Fruit fly (Drosophila melanogaster) whole organism, embryonic: ENCODE measurements around the gene Cpr65Au.

ENCODE experiments used
- Atf-2 ChIP-seq: fragments of 200-800 bp; sonication (Bioruptor generic); optimal IDR thresholded peaks from 2 replicates; lab custom pipeline; 2016; ENCODE audit warnings: missing biosample characterization, missing genetic modification characterization
- Bteb2 ChIP-seq: fragments of 200-800 bp; sonication (Bioruptor generic); optimal IDR thresholded peaks from 2 replicates; lab custom pipeline; 2016; ENCODE audit warnings: missing biosample characterization, missing genetic modification characterization
- CG10147 ChIP-seq: fragments of 200-800 bp; sonication (Bioruptor generic); optimal IDR thresholded peaks from 2 replicates; lab custom pipeline; 2019; ENCODE audit warnings: missing biosample characterization, mild to moderate bottlenecking, missing genetic modification characterization, moderate library complexity
- CG12659 ChIP-seq: fragments of 200-800 bp; sonication (Bioruptor generic); optimal IDR thresholded peaks from 3 replicates; lab custom pipeline; 2017; ENCODE audit warnings: mild to moderate bottlenecking, missing biosample characterization, missing genetic modification reagents, missing genetic modification characterization
- CG1603 ChIP-seq: fragments of 200-800 bp; sonication (Bioruptor generic); optimal IDR thresholded peaks from 2 replicates; lab custom pipeline; 2019; ENCODE audit warnings: missing biosample characterization, mild to moderate bottlenecking, missing genetic modification characterization, moderate library complexity
- CG17829 ChIP-seq: fragments of 200-800 bp; optimal IDR thresholded peaks from 2 replicates; lab custom pipeline; 2019; ENCODE audit warnings: missing biosample characterization, mild to moderate bottlenecking, missing genetic modification characterization, moderate library complexity
- CG3281 ChIP-seq: fragments of 200-800 bp; sonication (Bioruptor generic); optimal IDR thresholded peaks from 3 replicates; lab custom pipeline; 2017; ENCODE audit warnings: missing biosample characterization, mild to moderate bottlenecking, missing genetic modification characterization
- CG4424 ChIP-seq: fragments of 200-800 bp; sonication (Bioruptor generic); optimal IDR thresholded peaks from 3 replicates; lab custom pipeline; 2016; ENCODE audit warnings: missing biosample characterization, missing genetic modification characterization
- CG5180 ChIP-seq: fragments of 200-800 bp; sonication (Bioruptor generic); optimal IDR thresholded peaks from 3 replicates; lab custom pipeline; 2017; ENCODE audit warnings: missing biosample characterization, missing genetic modification characterization, mild to moderate bottlenecking, moderate library complexity, missing genetic modification reagents
- CG6654 ChIP-seq: fragments of 200-800 bp; sonication (Bioruptor generic); optimal IDR thresholded peaks from 2 replicates; lab custom pipeline; 2017; ENCODE audit warnings: missing biosample characterization, mild to moderate bottlenecking, missing genetic modification characterization
- CG6689 ChIP-seq: fragments of 200-800 bp; sonication (Bioruptor generic); IDR thresholded peaks from 2 replicates; pipeline ENCODE4 v1.3.6; 2022; ENCODE audit warnings: missing biosample characterization, missing genetic modification characterization
- CG6813 ChIP-seq: fragments of 200-800 bp; sonication (Bioruptor generic); optimal IDR thresholded peaks from 2 replicates; lab custom pipeline; 2017; ENCODE audit warnings: missing biosample characterization, missing genetic modification characterization, mild to moderate bottlenecking, moderate library complexity, missing genetic modification reagents
- CG9215 ChIP-seq: fragments of 200-800 bp; sonication (Bioruptor generic); IDR thresholded peaks from 2 replicates; pipeline ENCODE4 v1.3.6; 2022; ENCODE audit warnings: missing biosample characterization, missing genetic modification characterization
- CG9437 ChIP-seq: fragments of 200-800 bp; sonication (Bioruptor generic); optimal IDR thresholded peaks from 2 replicates; lab custom pipeline; 2018; ENCODE audit warnings: missing biosample characterization, mild to moderate bottlenecking, missing genetic modification characterization
- CG9609 ChIP-seq: fragments of 200-800 bp; sonication (Bioruptor generic); optimal IDR thresholded peaks from 3 replicates; lab custom pipeline; 2016; ENCODE audit warnings: missing biosample characterization, missing genetic modification characterization
- Camta ChIP-seq: fragments of 200-800 bp; sonication (Bioruptor generic); optimal IDR thresholded peaks from 2 replicates; lab custom pipeline; 2016; ENCODE audit warnings: missing biosample characterization, missing genetic modification characterization
- CkIIα-i1 ChIP-seq: fragments of 200-800 bp; sonication (Bioruptor generic); IDR thresholded peaks from 2 replicates; pipeline ENCODE4 v1.3.6; 2022; ENCODE audit warnings: missing biosample characterization, missing genetic modification characterization
- D19A ChIP-seq: fragments of 200-800 bp; optimal IDR thresholded peaks from 3 replicates; lab custom pipeline; 2019; ENCODE audit warnings: missing biosample characterization, mild to moderate bottlenecking, missing genetic modification characterization, moderate library complexity
- Hmr ChIP-seq: fragments of 200-800 bp; sonication (Bioruptor generic); optimal IDR thresholded peaks from 3 replicates; lab custom pipeline; 2017; ENCODE audit warnings: mild to moderate bottlenecking, missing biosample characterization, missing genetic modification reagents, missing genetic modification characterization
- Hr39 ChIP-seq: fragments of >200 bp; optimal IDR thresholded peaks from 2 replicates; lab custom pipeline; 2017
- Lpt ChIP-seq: fragments of >200 bp; optimal IDR thresholded peaks from 2 replicates; lab custom pipeline; 2018; ENCODE audit warnings: missing biosample characterization, missing genetic modification characterization
- MTF-1 ChIP-seq: fragments of 200-800 bp; sonication (Bioruptor generic); optimal IDR thresholded peaks from 2 replicates; lab custom pipeline; 2018; ENCODE audit warnings: missing biosample characterization, mild to moderate bottlenecking, missing genetic modification characterization, borderline replicate concordance
- NFAT ChIP-seq: fragments of 200-800 bp; sonication (Bioruptor generic); IDR thresholded peaks from 2 replicates; pipeline ENCODE4 v1.3.6; 2022; ENCODE audit warnings: missing biosample characterization, missing genetic modification characterization
- Rfx ChIP-seq: fragments of 200-800 bp; sonication (Bioruptor generic); IDR thresholded peaks from 2 replicates; pipeline ENCODE4 v1.3.6; 2022; ENCODE audit warnings: missing biosample characterization, missing genetic modification characterization
- ab ChIP-seq: fragments of 200-800 bp; sonication (Bioruptor generic); optimal IDR thresholded peaks from 2 replicates; lab custom pipeline; 2016; ENCODE audit warnings: missing biosample characterization, missing genetic modification characterization
- btn ChIP-seq: fragments of 200-800 bp; sonication (Bioruptor generic); optimal IDR thresholded peaks from 2 replicates; lab custom pipeline; 2016; ENCODE audit warnings: missing biosample characterization, missing genetic modification characterization
- cad ChIP-seq: fragments of >200 bp; optimal IDR thresholded peaks from 2 replicates; lab custom pipeline; 2017; ENCODE audit warnings: missing biosample characterization, missing genetic modification characterization
- cato ChIP-seq: fragments of 200-800 bp; sonication (Bioruptor generic); optimal IDR thresholded peaks from 2 replicates; lab custom pipeline; 2016; ENCODE audit warnings: missing biosample characterization, missing genetic modification characterization, borderline replicate concordance
- dpn ChIP-seq, 2 experiments: fragments of 200-800 bp; sonication (Bioruptor generic); optimal IDR thresholded peaks; 3 replicates each; lab custom pipeline; 2016; ENCODE audit warnings: missing biosample characterization in 2 of 2, missing genetic modification characterization in 2 of 2
- ems ChIP-seq: fragments of 200-800 bp; sonication (Bioruptor generic); optimal IDR thresholded peaks from 3 replicates; lab custom pipeline; 2016; ENCODE audit warnings: missing biosample characterization, missing genetic modification characterization
- ewg ChIP-seq: fragments of 200-800 bp; sonication (Bioruptor generic); optimal IDR thresholded peaks from 3 replicates; lab custom pipeline; 2017; ENCODE audit warnings: mild to moderate bottlenecking, missing biosample characterization, missing genetic modification reagents, missing genetic modification characterization
- fd96Cb ChIP-seq: fragments of 200-800 bp; sonication (Bioruptor generic); optimal IDR thresholded peaks from 2 replicates; lab custom pipeline; 2018; ENCODE audit warnings: missing biosample characterization, mild to moderate bottlenecking, missing genetic modification characterization, moderate library complexity
- fu2 ChIP-seq: fragments of 200-800 bp; sonication (Bioruptor generic); optimal IDR thresholded peaks from 2 replicates; lab custom pipeline; 2016; ENCODE audit warnings: missing biosample characterization, missing genetic modification characterization
- gce ChIP-seq: fragments of 200-800 bp; sonication (Bioruptor generic); IDR thresholded peaks from 3 replicates; pipeline ENCODE4 v1.3.6; 2022; ENCODE audit warnings: missing biosample characterization, missing genetic modification characterization
- gcm ChIP-seq: fragments of 200-800 bp; sonication (Bioruptor generic); optimal IDR thresholded peaks from 2 replicates; lab custom pipeline; 2019; ENCODE audit warnings: missing biosample characterization, mild to moderate bottlenecking, missing genetic modification characterization, moderate library complexity
- grau ChIP-seq: fragments of 200-800 bp; optimal IDR thresholded peaks from 3 replicates; lab custom pipeline; 2019; ENCODE audit warnings: missing biosample characterization, mild to moderate bottlenecking, missing genetic modification characterization, moderate library complexity
- hkb ChIP-seq, 2 experiments: fragments of 200-800 bp in 1 of 2; fragments of >200 bp in 1 of 2; sonication (Bioruptor generic) in 1 of 2; IDR thresholded peaks in 1 of 2; optimal IDR thresholded peaks in 1 of 2; 2 replicates each; pipeline versions ENCODE4 v1.3.6 to Lab custom; 2017 to 2022; ENCODE audit warnings: missing biosample characterization in 1 of 2, missing genetic modification characterization in 1 of 2
- inv ChIP-seq: fragments of 200-800 bp; sonication (Bioruptor generic); IDR thresholded peaks from 2 replicates; pipeline ENCODE4 v1.3.6; 2022; ENCODE audit warnings: missing biosample characterization, missing genetic modification characterization; ENCODE audit not compliant: partially characterized antibody
- kah ChIP-seq: fragments of 200-800 bp; sonication (Bioruptor generic); optimal IDR thresholded peaks from 2 replicates; lab custom pipeline; 2018; ENCODE audit warnings: missing biosample characterization, mild to moderate bottlenecking, missing genetic modification characterization
- klu ChIP-seq: fragments of 200-800 bp; sonication (Bioruptor generic); IDR thresholded peaks from 2 replicates; pipeline ENCODE4 v1.3.6; 2022; ENCODE audit warnings: missing biosample characterization, missing genetic modification characterization
- knrl ChIP-seq: fragments of 200-800 bp; sonication (Bioruptor generic); IDR thresholded peaks from 3 replicates; pipeline ENCODE4 v1.3.6; 2022; ENCODE audit warnings: missing biosample characterization, missing genetic modification characterization; ENCODE audit not compliant: partially characterized antibody
- luna ChIP-seq: fragments of 200-800 bp; sonication (Bioruptor generic); optimal IDR thresholded peaks from 2 replicates; lab custom pipeline; 2016; ENCODE audit warnings: missing biosample characterization, missing genetic modification characterization
- nau ChIP-seq: fragments of 200-800 bp; sonication (Bioruptor generic); optimal IDR thresholded peaks from 3 replicates; lab custom pipeline; 2017; ENCODE audit warnings: missing biosample characterization, mild to moderate bottlenecking, missing genetic modification characterization, missing genetic modification reagents
- p53 ChIP-seq: fragments of 200-800 bp; sonication (Bioruptor generic); optimal IDR thresholded peaks from 2 replicates; lab custom pipeline; 2016; ENCODE audit warnings: missing biosample characterization, missing genetic modification characterization
- phol ChIP-seq: fragments of 200-800 bp; sonication (Bioruptor generic); optimal IDR thresholded peaks from 3 replicates; lab custom pipeline; 2018; ENCODE audit warnings: missing biosample characterization, mild to moderate bottlenecking, missing genetic modification characterization, moderate library complexity
- sens ChIP-seq: fragments of 200-800 bp; sonication (Bioruptor generic); peaks from one replicate; lab custom pipeline; 2016; ENCODE audit warnings: missing biosample characterization, missing genetic modification characterization
- stc ChIP-seq: fragments of 200-800 bp; sonication (Bioruptor generic); IDR thresholded peaks from 2 replicates; pipeline ENCODE4 v1.3.6; 2022; ENCODE audit warnings: missing biosample characterization, missing genetic modification characterization
- trh ChIP-seq: fragments of 200-800 bp; sonication (Bioruptor generic); optimal IDR thresholded peaks from 2 replicates; lab custom pipeline; 2016; ENCODE audit warnings: missing biosample characterization, missing genetic modification characterization
- vfl ChIP-seq: fragments of 200-800 bp; sonication (Bioruptor generic); optimal IDR thresholded peaks from 2 replicates; lab custom pipeline; 2016; ENCODE audit warnings: missing biosample characterization, missing genetic modification characterization
- wor ChIP-seq: fragments of 200-800 bp; sonication (Bioruptor generic); IDR thresholded peaks from 2 replicates; pipeline ENCODE4 v1.3.6; 2022; ENCODE audit warnings: missing biosample characterization, missing genetic modification characterization
- zen2 ChIP-seq: fragments of 200-800 bp; sonication (Bioruptor generic); IDR thresholded peaks from 3 replicates; pipeline ENCODE4 v1.3.6; 2022; ENCODE audit warnings: missing biosample characterization, missing genetic modification characterization; ENCODE audit not compliant: partially characterized antibody

Cpr65Au gene

DNA sequence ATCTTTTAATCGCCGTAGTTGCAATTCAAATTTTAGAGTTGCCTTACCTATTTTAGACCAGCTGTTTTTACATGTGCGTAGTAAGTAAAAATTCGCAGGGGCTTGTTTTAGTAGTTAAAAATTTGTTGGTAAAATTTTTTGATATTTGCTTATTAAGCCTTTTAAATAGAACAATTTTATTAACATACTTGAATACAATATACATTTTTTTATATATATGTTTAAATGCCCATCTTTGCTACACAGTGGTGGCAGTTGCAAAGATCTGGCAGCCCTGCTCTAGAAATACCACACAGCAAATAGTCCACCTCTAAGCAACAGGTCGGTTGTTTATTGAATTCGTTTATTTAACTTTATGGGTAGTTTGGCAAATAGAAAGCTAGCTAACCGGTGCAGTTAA lies 37.2 kb downstream of the Cpr65Au start, which contains the start of the genes CG10467 and loj (continued):
- TF ChIP-seq CG6813 (GFP tag; lab: Kevin White, UChicago) (peak; percentile 80), MTF-1 (GFP tag; lab: Kevin White, UChicago) (peak; percentile 84), CG9215 (GFP tag; lab: Robert Waterston, UW) (peak; percentile 96), dpn (GFP tag; optimal IDR thresholded peaks at IDR 0.05; lab: Kevin White, UChicago) (peak; percentile 80 to 98), grau (tag; lab: Kevin White, UChicago) (peak; percentile 95), Camta (GFP tag; lab: Kevin White, UChicago) (peak; percentile 81), kah (GFP tag; lab: Kevin White, UChicago) (peak; percentile 81), phol (tag; lab: Kevin White, UChicago) (peak; percentile 98), D19A (tag; lab: Kevin White, UChicago) (peak; percentile 87), gce (peak; percentile 90), trh (GFP tag; lab: Kevin White, UChicago) (peak; percentile 95), Bteb2 (GFP tag; lab: Kevin White, UChicago) (peak; percentile 90), Hmr (GFP tag; lab: Kevin White, UChicago) (peak; percentile 92), Lpt (GFP tag; lab: Kevin White, UChicago) (no peak), hkb (optimal IDR thresholded peaks at IDR 0.05; lab: Kevin White, UChicago) (no peak), hkb (GFP tag; IDR thresholded peaks at IDR 0.05; lab: Robert Waterston, UW) (peak; percentile 90), NFAT (GFP tag; lab: Robert Waterston, UW) (peak; percentile 97), CG3281 (GFP tag; lab: Kevin White, UChicago) (peak; percentile 91), CG9609 (GFP tag; lab: Kevin White, UChicago) (peak; percentile 80), fu2 (GFP tag; lab: Kevin White, UChicago) (peak; percentile 76), CG1603 (peak; percentile 51), btn (GFP tag; lab: Kevin White, UChicago) (no peak), zen2 (GFP tag; lab: Robert Waterston, UW) (no peak), stc (GFP tag; lab: Robert Waterston, UW) (peak; percentile 91), luna (GFP tag; lab: Kevin White, UChicago) (peak; percentile 5), inv (GFP tag; lab: Robert Waterston, UW) (peak; percentile 64), cad (GFP tag; lab: Kevin White, UChicago) (no peak), CG5180 (GFP tag; lab: Kevin White, UChicago) (peak; percentile 67), cato (GFP tag; lab: Kevin White, UChicago) (peak; percentile 94), CG6689 (GFP tag; lab: Robert Waterston, UW) (peak; percentile 96), CkIIα-i1 (GFP tag; lab: Robert Waterston, UW) (peak; percentile 84), CG6654 (GFP tag; lab: Kevin White, UChicago) (peak; percentile 83), vfl (peak; percentile 86), CG12659 (GFP tag; lab: Kevin White, UChicago) (peak; percentile 96), sens (GFP tag; lab: Kevin White, UChicago) (peak; percentile 97), nau (GFP tag; lab: Kevin White, UChicago) (peak; percentile 79), CG9437 (GFP tag; lab: Kevin White, UChicago) (peak; percentile 84), Hr39 (lab: Kevin White, UChicago) (no peak), Rfx (GFP tag; lab: Robert Waterston, UW) (peak; percentile 99), ab (peak; percentile 56), klu (peak; percentile 97), Atf-2 (GFP tag; lab: Kevin White, UChicago) (peak; percentile 60), wor (GFP tag; lab: Robert Waterston, UW) (peak; percentile 95), knrl (GFP tag; lab: Robert Waterston, UW) (peak; percentile 86), CG4424 (peak; percentile 97), ewg (GFP tag; lab: Kevin White, UChicago) (peak; percentile 90), fd96Cb (tag; lab: Kevin White, UChicago) (peak; percentile 97), ems (peak; percentile 88), CG17829 (tag; lab: Kevin White, UChicago) (peak; percentile 96), p53 (GFP tag; lab: Kevin White, UChicago) (no peak), gcm (GFP tag; lab: Kevin White, UChicago) (peak; percentile 88), CG10147 (GFP tag; lab: Kevin White, UChicago) (peak; percentile 92)
